Worm (Caenorhabditis elegans): ENCODE results near the gene sri-36.
"Not testable (repeated sequence)": the region's sequence is repeated elsewhere in the genome, so short reads cannot be mapped to it uniquely, and the experiment has no call there.

Gene sri-36

ce11 chrII:2610202-2610912 is 25.0 kb upstream of the sri-36 start, which contains the start of gene sri-38:
Gene sri-38 (plus strand): TSS chrII:2610862.
- TF ChIP-seq flh-1 (GFP tag; optimal IDR thresholded peaks at IDR 0.05) (no peak), ceh-83 (GFP tag; optimal IDR thresholded peaks at IDR 0.05) (no peak), drap-1 (GFP tag; optimal IDR thresholded peaks at IDR 0.05) (no peak), nhr-28 (tag; optimal IDR thresholded peaks at IDR 0.05) (no peak), sptf-1 (tag; optimal IDR thresholded peaks at IDR 0.05) (no peak), elt-3 (tag; optimal IDR thresholded peaks at IDR 0.05) (no peak), mls-2 (tag; optimal IDR thresholded peaks at IDR 0.05) (no peak), unc-39 (tag; optimal IDR thresholded peaks at IDR 0.05) (no peak), nhr-12 (tag; optimal IDR thresholded peaks at IDR 0.05) (no peak), ceh-39 (tag; optimal IDR thresholded peaks at IDR 0.05) (no peak), tbx-8 (GFP tag; optimal IDR thresholded peaks at IDR 0.05) (no peak), ztf-11 (tag; optimal IDR thresholded peaks at IDR 0.05) (no peak), lin-13 (tag; optimal IDR thresholded peaks at IDR 0.05) (no peak)

ce11 chrII:2605319-2605718 is 19.9 kb upstream of the sri-36 start, which contains the start of gene sri-77:
Gene sri-77 (minus strand): TSS chrII:2605419.
- no peak for TF ChIP-seq ceh-39 (tag; optimal IDR thresholded peaks at IDR 0.05)
- no peak for TF ChIP-seq flh-1 (GFP tag; optimal IDR thresholded peaks at IDR 0.05)
- TF ChIP-seq unc-120 (tag; optimal IDR thresholded peaks at IDR 0.05; ENCODE audit: poor library complexity, severe bottlenecking): no peak
- no peak for TF ChIP-seq ztf-11 (tag; optimal IDR thresholded peaks at IDR 0.05)
- no peak for TF ChIP-seq nhr-12 (tag; optimal IDR thresholded peaks at IDR 0.05)
- TF ChIP-seq lin-13 (tag; optimal IDR thresholded peaks at IDR 0.05): no peak

ce11 chrII:2600931-2601330 is 15.5 kb upstream of the sri-36 start:
- TF ChIP-seq pha-4 (tag; optimal IDR thresholded peaks at IDR 0.05) (no peak), elt-1 (tag; optimal IDR thresholded peaks at IDR 0.05; ENCODE audit: borderline replicate concordance, insufficient read depth) (no peak), flh-1 (GFP tag; optimal IDR thresholded peaks at IDR 0.05) (no peak), sem-2 (GFP tag; optimal IDR thresholded peaks at IDR 0.05) (no peak), nhr-76 (tag; optimal IDR thresholded peaks at IDR 0.05) (no peak), tbx-8 (GFP tag; optimal IDR thresholded peaks at IDR 0.05) (no peak), lin-32 (GFP tag; optimal IDR thresholded peaks at IDR 0.05) (no peak)

- TF ChIP-seq sptf-1, M03D4.4, nhr-28 (tag; optimal IDR thresholded peaks at IDR 0.05): not testable (repeated sequence)
Measured at ce11 chrII:2600176-2600575, 14.8 kb upstream of the sri-36 start, which contains the start of gene F33H12.1. Gene F33H12.1 (plus strand): TSS chrII:2600476.

- TF ChIP-seq drap-1 (GFP tag; optimal IDR thresholded peaks at IDR 0.05) (no peak), lin-32 (GFP tag; optimal IDR thresholded peaks at IDR 0.05) (no peak), tbx-8 (GFP tag; optimal IDR thresholded peaks at IDR 0.05) (no peak)
Measured at ce11 chrII:2586861-2587554, 1.6 kb upstream of the sri-36 start, which contains the start of the genes F33H12.7 and sri-39. Gene F33H12.7 (minus strand): TSS chrII:2586911. Gene sri-39 (plus strand): TSS chrII:2587504.

- TF ChIP-seq elt-1 (tag; optimal IDR thresholded peaks at IDR 0.05; ENCODE audit: borderline replicate concordance, insufficient read depth) (no peak), nhr-2 (tag; optimal IDR thresholded peaks at IDR 0.05) (no peak), ham-2 (GFP tag; optimal IDR thresholded peaks at IDR 0.05) (no peak), nhr-237 (tag; optimal IDR thresholded peaks at IDR 0.05) (no peak), ztf-11 (tag; optimal IDR thresholded peaks at IDR 0.05) (no peak), ceh-39 (tag; optimal IDR thresholded peaks at IDR 0.05) (no peak), mab-5 (tag; optimal IDR thresholded peaks at IDR 0.05) (no peak), flh-1 (GFP tag; optimal IDR thresholded peaks at IDR 0.05) (no peak), drap-1 (GFP tag; optimal IDR thresholded peaks at IDR 0.05) (no peak), mls-2 (tag; optimal IDR thresholded peaks at IDR 0.05) (no peak), hlh-1 (tag; optimal IDR thresholded peaks at IDR 0.05) (no peak), pha-4 (tag; optimal IDR thresholded peaks at IDR 0.05) (no peak), lin-13 (tag; optimal IDR thresholded peaks at IDR 0.05) (no peak), M03D4.4 (tag; optimal IDR thresholded peaks at IDR 0.05) (no peak), ceh-43 (GFP tag; optimal IDR thresholded peaks at IDR 0.05) (no peak), unc-62 (GFP tag; optimal IDR thresholded peaks at IDR 0.05) (no peak)
Measured at ce11 chrII:2583044-2583443, 2.3 kb downstream of the sri-36 start, which contains the start of gene sri-74. Gene sri-74 (minus strand): TSS chrII:2583144.

Data from whole organism, mixed stage, embryonic.